Fruit fly (Drosophila melanogaster) Kc167 (cell line): Measurements from ENCODE around the gene Rph.

Experiments
- h ChIP-seq: fragments of >200 bp; optimal IDR thresholded peaks from 3 replicates; lab custom pipeline; 2018; ENCODE audit warnings: missing external identifiers
- insv ChIP-seq: fragments of >200 bp; optimal IDR thresholded peaks from 3 replicates; lab custom pipeline; 2018; ENCODE audit warnings: missing external identifiers
- psq ChIP-seq: fragments of >200 bp; optimal IDR thresholded peaks from 2 replicates; lab custom pipeline; 2017; ENCODE audit warnings: missing external identifiers

DNA sequence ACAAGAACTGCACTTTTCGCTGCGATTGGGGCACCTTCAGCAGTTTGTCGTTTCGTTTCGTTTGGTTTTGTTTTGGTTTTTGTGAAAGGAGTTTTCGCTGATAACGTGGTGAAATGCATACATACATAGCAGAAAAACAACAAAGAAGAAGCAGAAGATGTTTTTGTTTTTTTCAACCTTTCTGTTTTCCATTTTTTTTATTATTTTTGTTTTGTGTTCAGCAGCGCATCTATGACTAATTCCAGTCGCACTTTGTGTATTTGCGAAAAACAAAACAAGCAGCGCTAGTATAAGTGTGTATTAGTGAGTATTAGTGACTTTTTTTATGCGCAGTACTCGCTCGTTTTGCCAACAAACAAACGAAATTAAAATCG lies 9.5 kb upstream of the Rph start:
- TF ChIP-seq psq (lab: Kevin White, UChicago) (no peak), insv (lab: Kevin White, UChicago) (no peak), h (no peak)
